Worm (Caenorhabditis elegans) whole organism, late embryonic: ENCODE measurements around the gene fbxa-135.

Experiments
- F13H6.1 ChIP-seq: sonication (generic microtip); optimal IDR thresholded peaks from 2 replicates; lab custom pipeline; 2016; ENCODE audit warnings: missing genetic modification characterization, missing compliant biosample characterization
- ceh-22 ChIP-seq: sonication (generic microtip); optimal IDR thresholded peaks from 2 replicates; lab custom pipeline; 2017; ENCODE audit warnings: missing biosample characterization, missing genetic modification characterization
- fkh-10 ChIP-seq: fragments of 150-350 bp; optimal IDR thresholded peaks from 2 replicates; lab custom pipeline; 2014; ENCODE audit warnings: missing biosample characterization, missing genetic modification reagents, missing genetic modification characterization
- nhr-11 ChIP-seq: fragments of 150-350 bp; optimal IDR thresholded peaks from 2 replicates; lab custom pipeline; 2014; ENCODE audit warnings: missing biosample characterization, missing genetic modification characterization
- pha-4 ChIP-seq: fragments of 150-350 bp; optimal IDR thresholded peaks from 2 replicates; lab custom pipeline; 2018; ENCODE audit warnings: missing biosample characterization, missing genetic modification reagents, missing genetic modification characterization
- tbx-2 ChIP-seq: sonication (generic microtip); optimal IDR thresholded peaks from 2 replicates; lab custom pipeline; 2016; ENCODE audit warnings: missing genetic modification characterization, missing compliant biosample characterization
- unc-86 ChIP-seq: sonication (generic microtip); optimal IDR thresholded peaks from 2 replicates; lab custom pipeline; 2016; ENCODE audit warnings: missing genetic modification characterization, missing compliant biosample characterization
- zip-5 ChIP-seq: sonication (generic microtip); optimal IDR thresholded peaks from 2 replicates; lab custom pipeline; 2016; ENCODE audit warnings: missing genetic modification characterization, missing compliant biosample characterization

DNA sequence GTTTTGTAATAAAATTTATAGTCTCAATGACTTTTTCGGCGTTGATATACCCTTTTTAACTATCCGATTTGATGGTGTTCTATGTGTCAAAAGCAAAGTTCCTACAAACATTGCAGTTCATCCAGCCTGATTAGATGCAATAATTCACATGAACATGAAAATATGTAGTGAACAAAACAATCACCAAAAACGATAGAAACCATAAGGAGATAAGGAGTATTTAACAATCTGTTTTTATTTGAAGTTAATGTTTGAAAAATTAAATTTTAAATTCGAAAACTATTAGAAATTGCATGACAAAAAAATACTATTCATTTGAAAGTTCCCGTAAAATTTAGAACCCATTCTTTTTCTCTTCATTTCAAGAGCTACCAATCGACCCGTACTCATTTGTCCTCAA, 24.9 kb downstream of the fbxa-135 start, which contains the start of gene fbxa-209:
- no peak for TF ChIP-seq tbx-2 (tag; lab: Kevin White, UChicago)
- no peak for TF ChIP-seq fkh-10 (GFP tag; lab: Kevin White, UChicago)
- no peak for TF ChIP-seq F13H6.1
- TF ChIP-seq nhr-11 (tag; lab: Kevin White, UChicago): no peak
- TF ChIP-seq zip-5: no peak
- TF ChIP-seq unc-86 (tag; lab: Kevin White, UChicago): no peak
- TF ChIP-seq pha-4: no peak
- no peak for TF ChIP-seq ceh-22
